Worm (Caenorhabditis elegans) whole organism, late embryonic: ENCODE measurements around the gene oac-38.

Experiments used
- K02D7.2 ChIP-seq: sonication (generic microtip); optimal IDR thresholded peaks from 2 replicates; lab custom pipeline; 2017; ENCODE audit warnings: mild to moderate bottlenecking, missing genetic modification characterization, missing compliant biosample characterization
- ceh-19 ChIP-seq: fragments of 200-800 bp; sonication (Bioruptor generic); optimal IDR thresholded peaks from 2 replicates; lab custom pipeline; 2018; ENCODE audit warnings: mild to moderate bottlenecking, missing genetic modification characterization, missing compliant biosample characterization
- ceh-22 ChIP-seq: sonication (generic microtip); optimal IDR thresholded peaks from 2 replicates; lab custom pipeline; 2017; ENCODE audit warnings: missing biosample characterization, missing genetic modification characterization
- fkh-10 ChIP-seq: fragments of 150-350 bp; optimal IDR thresholded peaks from 2 replicates; lab custom pipeline; 2014; ENCODE audit warnings: missing biosample characterization, missing genetic modification reagents, missing genetic modification characterization
- gmeb-2 ChIP-seq: sonication (generic microtip); optimal IDR thresholded peaks from 2 replicates; lab custom pipeline; 2016; ENCODE audit warnings: missing genetic modification characterization, inconsistent platforms, missing compliant biosample characterization
- nhr-11 ChIP-seq: fragments of 150-350 bp; optimal IDR thresholded peaks from 2 replicates; lab custom pipeline; 2014; ENCODE audit warnings: missing biosample characterization, missing genetic modification characterization
- pag-3 ChIP-seq: sonication (generic microtip); optimal IDR thresholded peaks from 2 replicates; lab custom pipeline; 2016; ENCODE audit warnings: missing compliant biosample characterization, missing genetic modification characterization, borderline replicate concordance
- pha-4 ChIP-seq: fragments of 150-350 bp; optimal IDR thresholded peaks from 2 replicates; lab custom pipeline; 2018; ENCODE audit warnings: missing biosample characterization, missing genetic modification reagents, missing genetic modification characterization
- pqm-1 ChIP-seq: sonication (generic microtip); optimal IDR thresholded peaks from 2 replicates; lab custom pipeline; 2016; ENCODE audit warnings: missing genetic modification characterization, missing compliant biosample characterization
- sdc-2 ChIP-seq: sonication (generic microtip); optimal IDR thresholded peaks from 2 replicates; lab custom pipeline; 2016; ENCODE audit warnings: missing genotype, missing genetic modification characterization, missing compliant biosample characterization
- sox-4 ChIP-seq: sonication (generic microtip); optimal IDR thresholded peaks from 2 replicates; lab custom pipeline; 2017; ENCODE audit warnings: mild to moderate bottlenecking, missing genetic modification characterization, inconsistent platforms, missing compliant biosample characterization

- TF ChIP-seq K02D7.2 (tag; lab: Kevin White, UChicago) (no peak), pag-3 (no peak), sdc-2 (no peak), ceh-22 (tag; lab: Kevin White, UChicago) (no peak), pha-4 (tag; lab: Kevin White, UChicago) (no peak), gmeb-2 (tag; lab: Kevin White, UChicago) (no peak), ceh-19 (GFP tag; lab: Kevin White, UChicago) (no peak), fkh-10 (GFP tag; lab: Kevin White, UChicago) (no peak), pqm-1 (tag; lab: Kevin White, UChicago) (no peak), sox-4 (no peak), nhr-11 (tag; lab: Kevin White, UChicago) (no peak)
Measured at ce11 chrIV:14123956-14124355, 29.2 kb downstream of the oac-38 start, which contains the start of gene nkcc-1.
